Worm (Caenorhabditis elegans): ENCODE data around the gene W04H10.2.

W04H10.2 gene

ce11 chrII:605267-605666, at the start of gene W04H10.2:
Gene W04H10.2 (plus strand): TSS chrII:605567.
- TF ChIP-seq zip-2 (tag; optimal IDR thresholded peaks at IDR 0.05), result no peak

- TF ChIP-seq unc-62 (GFP tag; optimal IDR thresholded peaks at IDR 0.05 in 1 of 2) (peak in 1 of 2 experiments; percentile 6), unc-62 (tag; optimal IDR thresholded peaks at IDR 0.05) (no peak), hmg-1.1 (GFP tag; IDR thresholded peaks at IDR 0.05) (no peak)
Observed at ce11 chrII:556185-556584, 49.2 kb upstream of the W04H10.2 start, which contains the start of the genes C09E8.1 and C09E8.6. Gene C09E8.1 (plus strand): TSS chrII:556485. Gene C09E8.6 (plus strand): TSS chrII:556497.

ce11 chrII:568776-569175, 36.6 kb upstream of the W04H10.2 start, which contains the start of gene W08F4.5:
Gene W08F4.5 (minus strand): TSS chrII:568876.
- TF ChIP-seq nhr-77 (tag; optimal IDR thresholded peaks at IDR 0.05) (no peak), lin-15B (tag; optimal IDR thresholded peaks at IDR 0.05) (no peak), nhr-102 (tag; optimal IDR thresholded peaks at IDR 0.05) (peak; percentile 10)

ce11 chrII:572010-572409, 33.4 kb upstream of the W04H10.2 start, which contains the start of gene mlt-8:
Gene mlt-8 (minus strand): TSS chrII:572110.
- TF ChIP-seq spr-1 (tag; optimal IDR thresholded peaks at IDR 0.05) (no peak), set-16 (GFP tag; IDR thresholded peaks at IDR 0.05) (peak; percentile 7; the same call in 1 of the 2 replicates)

- peak in 1 of 2 experiments; percentile 46 for TF ChIP-seq unc-62 (GFP tag; optimal IDR thresholded peaks at IDR 0.05 in 1 of 2)
- no peak for TF ChIP-seq unc-62 (tag; optimal IDR thresholded peaks at IDR 0.05)
- no peak for TF ChIP-seq dmd-9 (GFP tag; IDR thresholded peaks at IDR 0.05)
- peak; percentile 75 for TF ChIP-seq aha-1 (tag)
Observed at ce11 chrII:574064-574463, 31.3 kb upstream of the W04H10.2 start.

- TF ChIP-seq daf-16 (GFP tag; optimal IDR thresholded peaks at IDR 0.05) (no peak), daf-16 (tag; optimal IDR thresholded peaks at IDR 0.05) (peak; percentile 0), rbr-2 (tag; optimal IDR thresholded peaks at IDR 0.05) (no peak), ZK337.2 (GFP tag; IDR thresholded peaks at IDR 0.05) (no peak), tra-1 (GFP tag; IDR thresholded peaks at IDR 0.05) (no peak), madf-5 (GFP tag; IDR thresholded peaks at IDR 0.05) (no peak), lin-38 (GFP tag; IDR thresholded peaks at IDR 0.05) (peak; percentile 52)
Observed at ce11 chrII:577632-578031, 27.7 kb upstream of the W04H10.2 start, which contains the start of gene W08F4.7. Gene W08F4.7 (minus strand): TSS chrII:577732.

- TF ChIP-seq lin-38 (GFP tag; IDR thresholded peaks at IDR 0.05) (0 out of 2 replicates have a peak, but pooled peaks have one; percentile 2), dmd-9 (GFP tag; IDR thresholded peaks at IDR 0.05) (0 out of 2 replicates have a peak, but pooled peaks have one; percentile 26), mdl-1 (tag; optimal IDR thresholded peaks at IDR 0.05) (no peak), set-16 (GFP tag; IDR thresholded peaks at IDR 0.05) (peak; percentile 77)
Observed at ce11 chrII:578803-579202, 26.6 kb upstream of the W04H10.2 start.

- TF ChIP-seq pha-4 (GFP tag; IDR thresholded peaks at IDR 0.05) (no peak), pha-4 (tag; optimal IDR thresholded peaks at IDR 0.05) (no peak), lim-7 (GFP tag; IDR thresholded peaks at IDR 0.05) (no peak), Y48G9A.11 (GFP tag; IDR thresholded peaks at IDR 0.05) (peak; percentile 43; the same call in 1 of the 2 replicates), mes-2 (tag; optimal IDR thresholded peaks at IDR 0.05; ENCODE audit: poor library complexity, severe bottlenecking) (peak; percentile 51), dmd-6 (GFP tag; IDR thresholded peaks at IDR 0.05) (no peak), lin-38 (GFP tag; IDR thresholded peaks at IDR 0.05) (peak; percentile 60), ceh-44 (GFP tag; IDR thresholded peaks at IDR 0.05) (no peak), zag-1 (tag; optimal IDR thresholded peaks at IDR 0.05) (no peak), dpl-1 (GFP tag; optimal IDR thresholded peaks at IDR 0.05) (peak; percentile 8), zfp-2 (tag; optimal IDR thresholded peaks at IDR 0.05) (no peak), madf-9 (GFP tag; conservative IDR thresholded peaks at IDR 0.05) (no peak), mdl-1 (tag; optimal IDR thresholded peaks at IDR 0.05) (no peak), sdz-12 (GFP tag; optimal IDR thresholded peaks at IDR 0.05) (no peak), nhr-48 (tag; optimal IDR thresholded peaks at IDR 0.05) (no peak)
Observed at ce11 chrII:580189-580643, 25.2 kb upstream of the W04H10.2 start, which contains the start of the genes cdc-37 and W08F4.3. Gene cdc-37 (minus strand): TSS chrII:580593. Gene W08F4.3 (plus strand): TSS chrII:580602.
